ENCODE assay signal across 2 worm cellular contexts in the genomic region with DNA sequence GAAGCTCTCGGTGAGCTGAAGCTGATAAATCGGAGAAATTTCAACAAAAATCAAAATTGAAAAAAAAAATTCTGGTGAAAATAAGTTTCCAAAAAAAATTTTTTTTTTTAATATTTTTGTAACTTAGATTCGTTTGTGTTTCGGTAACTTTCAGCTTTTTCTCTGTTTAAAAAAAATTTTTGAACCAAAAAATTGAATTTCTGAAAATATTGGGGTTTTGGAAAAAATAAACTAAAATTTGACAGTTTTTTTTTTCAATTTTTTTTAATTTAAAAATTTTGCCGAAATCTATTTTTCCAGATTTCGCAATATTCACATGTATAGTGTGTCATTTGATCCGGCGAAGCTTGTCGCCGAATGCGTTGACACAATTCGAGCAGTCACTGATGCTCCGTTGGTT.
TF ChIP-seq lines count a peak whose summit lies in the region.

A gene (plus strand): TSS at position 301 of the 400 bp plus-strand sequence.

TF ChIP-seq in whole organism, L4 larva, 104 proteins besides CTCF, POLR2A, EP300 and RAD21:
- no peak for TF ChIP-seq pha-4 (GFP tag; IDR thresholded peaks at IDR 0.05; lab: Robert Waterston, UW)
- TF ChIP-seq pha-4 (tag; optimal IDR thresholded peaks at IDR 0.05; lab: Kevin White, UChicago), result no peak
- peak; percentile 17 for TF ChIP-seq aha-1 (tag; lab: Kevin White, UChicago)

TF ChIP-seq in whole organism, young adult, 124 proteins besides CTCF, POLR2A, EP300 and RAD21:
- TF ChIP-seq F52B5.7 (tag; optimal IDR thresholded peaks at IDR 0.05; lab: Kevin White, UChicago) (no peak), ztf-28 (GFP tag; IDR thresholded peaks at IDR 0.05; lab: Robert Waterston, UW) (no peak), cebp-1 (GFP tag; IDR thresholded peaks at IDR 0.05; lab: Robert Waterston, UW) (no peak), cebp-1 (tag; optimal IDR thresholded peaks at IDR 0.05; lab: Kevin White, UChicago) (peak; percentile 48)
